Fruit fly (Drosophila melanogaster): ENCODE measurements around the gene Ndc1.

The Ndc1 gene

dm6 chr3R:23933684-23934575 is 9.7 kb downstream of the Ndc1 start, which contains the start of gene CG5854 (continued):
- TF ChIP-seq tin (GFP tag; optimal IDR thresholded peaks at IDR 0.05) (peak; percentile 77), CG6689 (GFP tag; IDR thresholded peaks at IDR 0.05) (peak; percentile 73), CTCF (GFP tag; optimal IDR thresholded peaks at IDR 0.05) (no peak), CG7556 (GFP tag; optimal IDR thresholded peaks at IDR 0.05) (peak; percentile 73), trem (tag; optimal IDR thresholded peaks at IDR 0.05) (peak; percentile 59), Ptx1 (GFP tag; IDR thresholded peaks at IDR 0.05) (peak; percentile 66), CG12219 (GFP tag; optimal IDR thresholded peaks at IDR 0.05) (peak; percentile 84), pum (GFP tag; optimal IDR thresholded peaks at IDR 0.05) (peak; percentile 64), Hr78 (GFP tag; optimal IDR thresholded peaks at IDR 0.05) (peak in 1 of 2 experiments; percentile 18), sim (GFP tag; IDR thresholded peaks at IDR 0.05) (peak; percentile 55; the same call in 1 of the 2 replicates), bcd (GFP tag; optimal IDR thresholded peaks at IDR 0.05) (peak; percentile 59), CG9817 (tag; optimal IDR thresholded peaks at IDR 0.05) (peak; percentile 11), CG7987 (GFP tag; optimal IDR thresholded peaks at IDR 0.05) (peak; percentile 59), Bgb (GFP tag; IDR thresholded peaks at IDR 0.05; ENCODE audit: partially characterized antibody) (no peak), jing (GFP tag; optimal IDR thresholded peaks at IDR 0.05) (no peak), CG42726 (GFP tag; IDR thresholded peaks at IDR 0.05; ENCODE audit: partially characterized antibody) (no peak), ara (GFP tag; IDR thresholded peaks at IDR 0.05) (peak; percentile 63; the same call in 1 of the 2 replicates), twi (tag; optimal IDR thresholded peaks at IDR 0.05) (peak; percentile 15), CG8924 (tag; optimal IDR thresholded peaks at IDR 0.05) (peak; percentile 73), gem (tag; optimal IDR thresholded peaks at IDR 0.05) (peak; percentile 79), CG18262 (tag; optimal IDR thresholded peaks at IDR 0.05) (peak; percentile 80), pfk (GFP tag; optimal IDR thresholded peaks at IDR 0.05) (no peak), CG30020 (tag; optimal IDR thresholded peaks at IDR 0.05) (peak; percentile 5), Hmr (GFP tag; optimal IDR thresholded peaks at IDR 0.05) (peak; percentile 68), Vsx1 (GFP tag; optimal IDR thresholded peaks at IDR 0.05) (peak; percentile 62), CG6254 (GFP tag; optimal IDR thresholded peaks at IDR 0.05) (peak; percentile 70), phol (tag; optimal IDR thresholded peaks at IDR 0.05) (peak; percentile 72), Ets97D (GFP tag; optimal IDR thresholded peaks at IDR 0.05) (peak; percentile 60), Nf-YC (tag; optimal IDR thresholded peaks at IDR 0.05) (peak; percentile 4), vvl (GFP tag; IDR thresholded peaks at IDR 0.05) (peak; percentile 88), CG11696 (GFP tag; IDR thresholded peaks at IDR 0.05) (0 out of 2 replicates have a peak, but pooled peaks have one; percentile 43), Dad (GFP tag; optimal IDR thresholded peaks at IDR 0.05) (peak; percentile 55), ato (GFP tag; IDR thresholded peaks at IDR 0.05; ENCODE audit: partially characterized antibody) (no peak), CkIIα-i1 (GFP tag; IDR thresholded peaks at IDR 0.05) (no peak), CG2116 (GFP tag; optimal IDR thresholded peaks at IDR 0.05) (peak; percentile 21), Max (GFP tag; optimal IDR thresholded peaks at IDR 0.05) (peak; percentile 24), cwo (GFP tag; optimal IDR thresholded peaks at IDR 0.05) (peak; percentile 68), CG6175 (GFP tag; IDR thresholded peaks at IDR 0.05) (no peak), Tbp (GFP tag; optimal IDR thresholded peaks at IDR 0.05) (no peak), dati (GFP tag; IDR thresholded peaks at IDR 0.05) (peak; percentile 55; the same call in 1 of the 2 replicates), Spps (tag; optimal IDR thresholded peaks at IDR 0.05) (peak; percentile 29), MBD-R2 (GFP tag; IDR thresholded peaks at IDR 0.05) (peak; percentile 57; the same call in 1 of the 2 replicates), CG7963 (GFP tag; IDR thresholded peaks at IDR 0.05; ENCODE audit: partially characterized antibody) (no peak), so (GFP tag; IDR thresholded peaks at IDR 0.05) (peak; percentile 74; the same call in 2 of the 3 replicates), ERR (GFP tag; optimal IDR thresholded peaks at IDR 0.05) (peak; percentile 19), CG1024 (GFP tag; IDR thresholded peaks at IDR 0.05) (peak; percentile 57), salm (tag; optimal IDR thresholded peaks at IDR 0.05) (peak; percentile 61), CG9609 (GFP tag; optimal IDR thresholded peaks at IDR 0.05) (peak; percentile 61)
